Worm (Caenorhabditis elegans) whole organism, L2 larva: ENCODE results near the gene Y41E3.6.
"Not testable (repeated sequence)": the region's sequence is repeated elsewhere in the genome, so short reads cannot be mapped to it uniquely, and the experiment has no call there.

Source experiments
- C34F6.9 ChIP-seq: fragments of 150-350 bp; optimal IDR thresholded peaks from 2 replicates; lab custom pipeline; 2014; ENCODE audit warnings: missing biosample characterization, missing genetic modification characterization
- F13H6.1 ChIP-seq: sonication (generic microtip); optimal IDR thresholded peaks from 2 replicates; lab custom pipeline; 2016; ENCODE audit warnings: missing genetic modification characterization, missing compliant biosample characterization
- R02D3.7 ChIP-seq: fragments of 150-350 bp; optimal IDR thresholded peaks from 2 replicates; lab custom pipeline; 2014; ENCODE audit warnings: missing biosample characterization, missing genetic modification characterization
- Y55F3AM.14 ChIP-seq: fragments of 200-800 bp; sonication (Bioruptor generic); optimal IDR thresholded peaks from 2 replicates; lab custom pipeline; 2018; ENCODE audit warnings: mild to moderate bottlenecking, missing genetic modification characterization, missing compliant biosample characterization
- blmp-1 ChIP-seq: sonication (generic microtip); optimal IDR thresholded peaks from 2 replicates; lab custom pipeline; 2017; ENCODE audit warnings: missing genetic modification characterization, mild to moderate bottlenecking, missing compliant biosample characterization, antibody characterized with exemption, moderate library complexity; ENCODE audit not compliant: insufficient read depth
- ceh-16 ChIP-seq: fragments of 150-350 bp; optimal IDR thresholded peaks from 2 replicates; lab custom pipeline; 2014; ENCODE audit warnings: missing biosample characterization, missing genetic modification characterization
- ceh-82 ChIP-seq: fragments of 150-350 bp; optimal IDR thresholded peaks from 2 replicates; lab custom pipeline; 2014; ENCODE audit warnings: missing biosample characterization, missing genetic modification characterization
- crh-2 ChIP-seq: sonication (generic microtip); optimal IDR thresholded peaks from 2 replicates; lab custom pipeline; 2017; ENCODE audit warnings: missing biosample characterization, missing genetic modification characterization
- egl-27 ChIP-seq: sonication (generic microtip); optimal IDR thresholded peaks from 3 replicates; lab custom pipeline; 2017; ENCODE audit warnings: missing biosample characterization, missing genetic modification reagents, missing genetic modification characterization
- elt-3 ChIP-seq: sonication (generic microtip); optimal IDR thresholded peaks from 2 replicates; lab custom pipeline; 2017; ENCODE audit warnings: missing biosample characterization, missing genetic modification characterization
- fos-1 ChIP-seq: fragments of 150-350 bp; optimal IDR thresholded peaks from 2 replicates; lab custom pipeline; 2014; ENCODE audit warnings: missing biosample characterization, missing genetic modification characterization
- gmeb-1 ChIP-seq: fragments of 150-350 bp; optimal IDR thresholded peaks from 2 replicates; lab custom pipeline; 2014; ENCODE audit warnings: missing biosample characterization, missing genetic modification characterization
- lin-11 ChIP-seq: fragments of 150-350 bp; sonication (generic microtip); optimal IDR thresholded peaks from 2 replicates; lab custom pipeline; 2014; ENCODE audit warnings: missing biosample characterization, missing genetic modification characterization, inconsistent platforms, mixed read lengths
- lin-13 ChIP-seq: fragments of 150-350 bp; optimal IDR thresholded peaks from 2 replicates; lab custom pipeline; 2014; ENCODE audit warnings: missing biosample characterization, missing genetic modification reagents, missing genetic modification characterization
- lsy-2 ChIP-seq, 2 experiments: fragments of 150-350 bp in 1 of 2; sonication (generic microtip) in 1 of 2; optimal IDR thresholded peaks; 2 replicates each; lab custom pipeline; 2014 to 2017; ENCODE audit warnings: missing biosample characterization in 2 of 2, missing genetic modification characterization in 2 of 2
- mab-5 ChIP-seq: fragments of 150-350 bp; optimal IDR thresholded peaks from 2 replicates; lab custom pipeline; 2014; ENCODE audit warnings: missing biosample characterization, missing genetic modification characterization
- mbf-1 ChIP-seq: sonication (generic microtip); optimal IDR thresholded peaks from 2 replicates; lab custom pipeline; 2017; ENCODE audit warnings: missing biosample characterization, missing genetic modification characterization
- mdl-1 ChIP-seq, 2 experiments: fragments of 150-350 bp in 1 of 2; sonication (generic microtip) in 1 of 2; optimal IDR thresholded peaks; 2 replicates each; lab custom pipeline; 2017; ENCODE audit warnings: missing biosample characterization in 2 of 2, missing genetic modification characterization in 2 of 2
- nhr-12 ChIP-seq: fragments of 150-350 bp; optimal IDR thresholded peaks from 2 replicates; lab custom pipeline; 2014; ENCODE audit warnings: missing biosample characterization, missing genetic modification characterization
- nhr-129 ChIP-seq: fragments of 150-350 bp; optimal IDR thresholded peaks from 2 replicates; lab custom pipeline; 2014; ENCODE audit warnings: missing biosample characterization, missing genetic modification characterization
- nhr-21 ChIP-seq: fragments of 150-350 bp; optimal IDR thresholded peaks from 2 replicates; lab custom pipeline; 2014; ENCODE audit warnings: missing biosample characterization, missing genetic modification characterization
- nhr-237 ChIP-seq: fragments of 150-350 bp; optimal IDR thresholded peaks from 2 replicates; lab custom pipeline; 2014; ENCODE audit warnings: missing biosample characterization, missing genetic modification characterization
- nhr-25 ChIP-seq: fragments of 150-350 bp; sonication (generic microtip); optimal IDR thresholded peaks from 3 replicates; lab custom pipeline; 2014; ENCODE audit warnings: missing biosample characterization, missing genetic modification characterization
- nhr-6 ChIP-seq: fragments of 150-350 bp; optimal IDR thresholded peaks from 2 replicates; lab custom pipeline; 2014; ENCODE audit warnings: missing biosample characterization, missing genetic modification characterization
- nhr-77 ChIP-seq: fragments of 150-350 bp; optimal IDR thresholded peaks from 2 replicates; lab custom pipeline; 2014; ENCODE audit warnings: missing biosample characterization, missing genetic modification characterization
- sem-4 ChIP-seq: fragments of 150-350 bp; optimal IDR thresholded peaks from 2 replicates; lab custom pipeline; 2014; ENCODE audit warnings: missing biosample characterization, missing genetic modification reagents, missing genetic modification characterization
- skn-1 ChIP-seq: sonication (generic microtip); optimal IDR thresholded peaks from 2 replicates; lab custom pipeline; 2017; ENCODE audit warnings: missing biosample characterization, missing genetic modification characterization
- sma-3 ChIP-seq: sonication (generic microtip); optimal IDR thresholded peaks from 2 replicates; lab custom pipeline; 2016; ENCODE audit warnings: missing genetic modification reagents, missing genetic modification characterization, missing compliant biosample characterization
- sma-9 ChIP-seq, 2 experiments: fragments of 150-350 bp in 1 of 2; sonication (generic microtip) in 1 of 2; optimal IDR thresholded peaks; 2 replicates each; lab custom pipeline; 2014 to 2016; ENCODE audit warnings: missing genetic modification characterization in 2 of 2, mild to moderate bottlenecking in 1 of 2, missing biosample characterization in 1 of 2, missing compliant biosample characterization in 1 of 2, missing genetic modification reagents in 1 of 2, moderate library complexity in 1 of 2
- snpc-4 ChIP-seq: fragments of 150-350 bp; optimal IDR thresholded peaks from 2 replicates; lab custom pipeline; 2014; ENCODE audit warnings: missing biosample characterization, missing genetic modification characterization
- unc-39 ChIP-seq: fragments of 150-350 bp; optimal IDR thresholded peaks from 2 replicates; lab custom pipeline; 2014; ENCODE audit warnings: missing biosample characterization, missing genetic modification characterization
- unc-55 ChIP-seq: fragments of 150-350 bp; sonication (generic microtip); optimal IDR thresholded peaks from 3 replicates; lab custom pipeline; 2014; ENCODE audit warnings: missing biosample characterization, missing genetic modification reagents, missing genetic modification characterization
- unc-62 ChIP-seq: fragments of 150-350 bp; optimal IDR thresholded peaks from 2 replicates; lab custom pipeline; 2014; ENCODE audit warnings: missing biosample characterization, missing genetic modification reagents, missing genetic modification characterization
- ztf-1 ChIP-seq: fragments of 200-800 bp; sonication (Bioruptor generic); conservative IDR thresholded peaks from 2 replicates; pipeline ENCODE4 v1.3.6; 2022; ENCODE audit warnings: missing genetic modification characterization, missing compliant biosample characterization
- ztf-11 ChIP-seq: sonication (generic microtip); optimal IDR thresholded peaks from 2 replicates; lab custom pipeline; 2017; ENCODE audit warnings: missing biosample characterization, missing genetic modification characterization
- ztf-4 ChIP-seq: fragments of 150-350 bp; optimal IDR thresholded peaks from 2 replicates; lab custom pipeline; 2014; ENCODE audit warnings: missing biosample characterization, missing genetic modification characterization

The Y41E3.6 gene

ce11 chrIV:15006494-15006893 is at the start of gene Y41E3.6:
Gene Y41E3.6 (plus strand): TSS chrIV:15006794.
- TF ChIP-seq sma-9 (GFP tag; optimal IDR thresholded peaks at IDR 0.05; lab: Kevin White, UChicago); sma-9 (tag; optimal IDR thresholded peaks at IDR 0.05; lab: Kevin White, UChicago); unc-62 (GFP tag; lab: Kevin White, UChicago); elt-3 (tag; lab: Kevin White, UChicago): not testable (repeated sequence)

- TF ChIP-seq nhr-237 (tag; lab: Kevin White, UChicago) (no peak), R02D3.7 (tag; lab: Kevin White, UChicago) (no peak), nhr-77 (tag; lab: Kevin White, UChicago) (no peak)
These were observed 48.0 kb upstream of the Y41E3.6 start, which contains the start of gene Y41E3.1 for ce11 chrIV:14958551-14958950. Gene Y41E3.1 (minus strand): TSS chrIV:14958874.

- TF ChIP-seq unc-39 (no peak), sma-3 (peak; percentile 55), lin-11 (no peak), nhr-12 (tag; lab: Kevin White, UChicago) (no peak), blmp-1 (no peak), unc-62 (GFP tag; lab: Kevin White, UChicago) (no peak), Y55F3AM.14 (GFP tag; lab: Kevin White, UChicago) (no peak), nhr-6 (tag; lab: Kevin White, UChicago) (peak; percentile 38), snpc-4 (tag; lab: Kevin White, UChicago) (peak; percentile 65), crh-2 (peak; percentile 78), ztf-11 (tag; lab: Kevin White, UChicago) (no peak), lin-13 (GFP tag; lab: Kevin White, UChicago) (peak; percentile 62), gmeb-1 (tag; lab: Kevin White, UChicago) (peak; percentile 97), C34F6.9 (tag; lab: Kevin White, UChicago) (peak; percentile 89), ceh-16 (no peak), nhr-129 (peak; percentile 92), lsy-2 (tag; optimal IDR thresholded peaks at IDR 0.05; lab: Kevin White, UChicago) (peak; percentile 68 to 89), ztf-4 (tag; lab: Kevin White, UChicago) (no peak), fos-1 (peak; percentile 90), F13H6.1 (tag; lab: Kevin White, UChicago) (peak; percentile 29), nhr-237 (tag; lab: Kevin White, UChicago) (no peak), mdl-1 (tag; optimal IDR thresholded peaks at IDR 0.05; lab: Kevin White, UChicago) (no peak), nhr-25 (tag; lab: Kevin White, UChicago) (peak; percentile 70), R02D3.7 (tag; lab: Kevin White, UChicago) (no peak), nhr-21 (tag; lab: Kevin White, UChicago) (peak; percentile 41), unc-55 (GFP tag; lab: Kevin White, UChicago) (peak; percentile 94), mab-5 (tag; lab: Kevin White, UChicago) (no peak), sem-4 (tag; lab: Kevin White, UChicago) (no peak), ceh-82 (tag; lab: Kevin White, UChicago) (no peak), egl-27 (tag; lab: Kevin White, UChicago) (no peak), ztf-1 (no peak), skn-1 (tag; lab: Kevin White, UChicago) (no peak), nhr-77 (tag; lab: Kevin White, UChicago) (no peak)
These were observed 47.2 kb upstream of the Y41E3.6 start for ce11 chrIV:14959375-14959774.

- no peak for TF ChIP-seq nhr-21 (tag; lab: Kevin White, UChicago)
- no peak for TF ChIP-seq sma-3
- TF ChIP-seq lin-13 (GFP tag; lab: Kevin White, UChicago), result no peak
- TF ChIP-seq fos-1, result no peak
- TF ChIP-seq mab-5 (tag; lab: Kevin White, UChicago), result no peak
- TF ChIP-seq blmp-1, result no peak
- no peak for TF ChIP-seq mbf-1 (tag; lab: Kevin White, UChicago)
- TF ChIP-seq, all 48 proteins: peak for 0
These were observed 46.5 kb upstream of the Y41E3.6 start for ce11 chrIV:14960061-14960460.
